Fruit fly (Drosophila melanogaster) whole organism, adult: ENCODE measurements around the gene retm.

ENCODE experiments used
- CG11617 ChIP-seq: fragments of 200-800 bp; sonication (Bioruptor generic); optimal IDR thresholded peaks from 2 replicates; lab custom pipeline; 2017; ENCODE audit warnings: mild to moderate bottlenecking, missing biosample characterization, missing genetic modification reagents, missing genetic modification characterization
- CG12768 ChIP-seq: fragments of 200-800 bp; sonication (Bioruptor generic); optimal IDR thresholded peaks from 2 replicates; lab custom pipeline; 2017; ENCODE audit warnings: missing biosample characterization, missing genetic modification characterization, mild to moderate bottlenecking, moderate library complexity, missing genetic modification reagents
- CG14711 ChIP-seq: fragments of 200-800 bp; sonication (Bioruptor generic); optimal IDR thresholded peaks from 2 replicates; lab custom pipeline; 2018; ENCODE audit warnings: missing biosample characterization, mild to moderate bottlenecking, missing genetic modification characterization, moderate library complexity
- CG1620 ChIP-seq: fragments of 200-800 bp; sonication (Bioruptor generic); optimal IDR thresholded peaks from 2 replicates; lab custom pipeline; 2016; ENCODE audit warnings: missing biosample characterization, missing genetic modification characterization
- CG33017 ChIP-seq: fragments of 200-800 bp; sonication (Bioruptor generic); optimal IDR thresholded peaks from 2 replicates; lab custom pipeline; 2018; ENCODE audit warnings: missing biosample characterization, mild to moderate bottlenecking, missing genetic modification characterization, moderate library complexity
- CG5204 ChIP-seq: fragments of 200-800 bp; sonication (Bioruptor generic); optimal IDR thresholded peaks from 2 replicates; lab custom pipeline; 2016; ENCODE audit warnings: missing biosample characterization, missing genetic modification characterization
- CG7045 ChIP-seq: fragments of 200-800 bp; sonication (Bioruptor generic); optimal IDR thresholded peaks from 2 replicates; lab custom pipeline; 2017; ENCODE audit warnings: missing biosample characterization, mild to moderate bottlenecking, missing genetic modification characterization
- CG7101 ChIP-seq: fragments of 200-800 bp; sonication (Bioruptor generic); optimal IDR thresholded peaks from 2 replicates; lab custom pipeline; 2018; ENCODE audit warnings: missing biosample characterization, mild to moderate bottlenecking, missing genetic modification characterization, moderate library complexity
- Clk ChIP-seq: fragments of 200-800 bp; sonication (Bioruptor generic); optimal IDR thresholded peaks from 2 replicates; lab custom pipeline; 2017; ENCODE audit warnings: missing biosample characterization, missing genetic modification characterization
- Crg-1 ChIP-seq: fragments of 200-800 bp; sonication (Bioruptor generic); optimal IDR thresholded peaks from 2 replicates; lab custom pipeline; 2016; ENCODE audit warnings: missing biosample characterization, missing genetic modification characterization
- Hr96 ChIP-seq: fragments of 200-800 bp; sonication (Bioruptor generic); optimal IDR thresholded peaks from 2 replicates; lab custom pipeline; 2016; ENCODE audit warnings: missing biosample characterization, missing genetic modification characterization
- Mnt ChIP-seq: fragments of 200-800 bp; sonication (Bioruptor generic); optimal IDR thresholded peaks from 2 replicates; lab custom pipeline; 2016; ENCODE audit warnings: missing biosample characterization, mild to moderate bottlenecking, missing genetic modification characterization
- bab1 ChIP-seq: fragments of 200-800 bp; sonication (Bioruptor generic); optimal IDR thresholded peaks from 3 replicates; lab custom pipeline; 2019; ENCODE audit warnings: missing biosample characterization, mild to moderate bottlenecking, missing genetic modification characterization, moderate library complexity
- cic ChIP-seq: fragments of 200-800 bp; sonication (Bioruptor generic); optimal IDR thresholded peaks from 2 replicates; lab custom pipeline; 2017; ENCODE audit warnings: missing biosample characterization, mild to moderate bottlenecking, missing genetic modification characterization, moderate library complexity
- cnc ChIP-seq, 2 experiments: fragments of >200 bp; optimal IDR thresholded peaks; 2 replicates each; lab custom pipeline; 2017
- kay ChIP-seq: fragments of 200-800 bp; sonication (Bioruptor generic); peaks from one replicate; lab custom pipeline; 2016; ENCODE audit warnings: missing biosample characterization, missing genetic modification characterization, borderline replicate concordance
- ovo ChIP-seq: fragments of 200-800 bp; sonication (Bioruptor generic); optimal IDR thresholded peaks from 2 replicates; lab custom pipeline; 2016; ENCODE audit warnings: missing biosample characterization, missing genetic modification characterization
- pad ChIP-seq: fragments of 200-800 bp; sonication (Bioruptor generic); optimal IDR thresholded peaks from 3 replicates; lab custom pipeline; 2017; ENCODE audit warnings: missing biosample characterization, missing genetic modification characterization, mild to moderate bottlenecking, moderate library complexity, missing genetic modification reagents
- tj ChIP-seq: fragments of 200-800 bp; sonication (Bioruptor generic); optimal IDR thresholded peaks from 3 replicates; lab custom pipeline; 2017; ENCODE audit warnings: missing biosample characterization, mild to moderate bottlenecking, missing genetic modification characterization, moderate library complexity
- toe ChIP-seq: fragments of 200-800 bp; sonication (Bioruptor generic); optimal IDR thresholded peaks from 2 replicates; lab custom pipeline; 2016; ENCODE audit warnings: missing biosample characterization, missing genetic modification characterization

Gene retm

dm6 chr2L:6473076-6474037 is 17.6 kb upstream of the retm start, which contains the start of gene mmy:
mmy (minus strand) TSS chr2L:6473904.
- no peak for TF ChIP-seq Clk (GFP tag; lab: Kevin White, UChicago)
- TF ChIP-seq ovo (GFP tag; lab: Kevin White, UChicago), result peak; percentile 33
- TF ChIP-seq bab1, result peak; percentile 25
- peak; percentile 59 for TF ChIP-seq CG11617 (GFP tag; lab: Kevin White, UChicago)
- peak; percentile 39 for TF ChIP-seq Hr96 (GFP tag; lab: Kevin White, UChicago)
- TF ChIP-seq CG12768 (GFP tag; lab: Kevin White, UChicago), result peak; percentile 73
- no peak for TF ChIP-seq CG33017 (tag; lab: Kevin White, UChicago)
- TF ChIP-seq cic (GFP tag; lab: Kevin White, UChicago), result peak; percentile 94
- peak; percentile 42 for TF ChIP-seq tj
- TF ChIP-seq CG7101 (tag; lab: Kevin White, UChicago), result no peak
- peak; percentile 14 for TF ChIP-seq Crg-1
- no peak for TF ChIP-seq cnc (optimal IDR thresholded peaks at IDR 0.05; lab: Kevin White, UChicago)
- no peak for TF ChIP-seq CG14711 (tag; lab: Kevin White, UChicago)
- TF ChIP-seq pad (GFP tag; lab: Kevin White, UChicago), result peak; percentile 2
- no peak for TF ChIP-seq kay (GFP tag; lab: Kevin White, UChicago)
- peak; percentile 17 for TF ChIP-seq toe (GFP tag; lab: Kevin White, UChicago)
- TF ChIP-seq CG7045 (GFP tag; lab: Kevin White, UChicago), result no peak
- TF ChIP-seq Mnt (GFP tag; lab: Kevin White, UChicago), result peak; percentile 69
- peak; percentile 34 for TF ChIP-seq CG1620 (GFP tag; lab: Kevin White, UChicago)

dm6 chr2L:6471978-6472776 is 16.4 kb upstream of the retm start:
- no peak for TF ChIP-seq Clk (GFP tag; lab: Kevin White, UChicago)
- TF ChIP-seq cnc (optimal IDR thresholded peaks at IDR 0.05; lab: Kevin White, UChicago), result no peak
- no peak for TF ChIP-seq Crg-1
- TF ChIP-seq CG7045 (GFP tag; lab: Kevin White, UChicago), result peak; percentile 38
- no peak for TF ChIP-seq CG5204 (GFP tag; lab: Kevin White, UChicago)
- TF ChIP-seq CG14711 (tag; lab: Kevin White, UChicago), result no peak
- no peak for TF ChIP-seq bab1
- TF ChIP-seq ovo (GFP tag; lab: Kevin White, UChicago), result no peak
- no peak for TF ChIP-seq CG1620 (GFP tag; lab: Kevin White, UChicago)
- peak; percentile 6 for TF ChIP-seq toe (GFP tag; lab: Kevin White, UChicago)
- no peak for TF ChIP-seq CG12768 (GFP tag; lab: Kevin White, UChicago)
- peak; percentile 62 for TF ChIP-seq Mnt (GFP tag; lab: Kevin White, UChicago)
- peak; percentile 26 for TF ChIP-seq CG11617 (GFP tag; lab: Kevin White, UChicago)
- TF ChIP-seq pad (GFP tag; lab: Kevin White, UChicago), result no peak
- TF ChIP-seq CG33017 (tag; lab: Kevin White, UChicago), result peak; percentile 30
- TF ChIP-seq CG7101 (tag; lab: Kevin White, UChicago), result no peak
- TF ChIP-seq kay (GFP tag; lab: Kevin White, UChicago), result no peak
- TF ChIP-seq tj, result no peak
- peak; percentile 82 for TF ChIP-seq cic (GFP tag; lab: Kevin White, UChicago)
- no peak for TF ChIP-seq Hr96 (GFP tag; lab: Kevin White, UChicago)

- TF ChIP-seq Crg-1, result no peak
- TF ChIP-seq CG7045 (GFP tag; lab: Kevin White, UChicago), result no peak
- TF ChIP-seq CG11617 (GFP tag; lab: Kevin White, UChicago), result no peak
- no peak for TF ChIP-seq cnc (optimal IDR thresholded peaks at IDR 0.05; lab: Kevin White, UChicago)
- TF ChIP-seq CG12768 (GFP tag; lab: Kevin White, UChicago), result no peak
- TF ChIP-seq ovo (GFP tag; lab: Kevin White, UChicago), result no peak
- TF ChIP-seq toe (GFP tag; lab: Kevin White, UChicago), result no peak
- no peak for TF ChIP-seq CG7101 (tag; lab: Kevin White, UChicago)
- no peak for TF ChIP-seq CG5204 (GFP tag; lab: Kevin White, UChicago)
- TF ChIP-seq Mnt (GFP tag; lab: Kevin White, UChicago), result no peak
- no peak for TF ChIP-seq cic (GFP tag; lab: Kevin White, UChicago)
- TF ChIP-seq Clk (GFP tag; lab: Kevin White, UChicago), result no peak
Observed at dm6 chr2L:6470100-6470644, 14.4 kb upstream of the retm start.

- TF ChIP-seq bab1 (peak; percentile 64), kay (GFP tag; lab: Kevin White, UChicago) (no peak), Mnt (GFP tag; lab: Kevin White, UChicago) (no peak), CG14711 (tag; lab: Kevin White, UChicago) (no peak), CG1620 (GFP tag; lab: Kevin White, UChicago) (no peak), CG5204 (GFP tag; lab: Kevin White, UChicago) (no peak), CG7045 (GFP tag; lab: Kevin White, UChicago) (no peak), CG12768 (GFP tag; lab: Kevin White, UChicago) (no peak), Crg-1 (no peak), CG7101 (tag; lab: Kevin White, UChicago) (peak; percentile 37), CG33017 (tag; lab: Kevin White, UChicago) (no peak)
Observed at dm6 chr2L:6467509-6467908, 11.8 kb upstream of the retm start, which contains the start of gene HemK1. HemK1 (minus strand) TSS chr2L:6467698.
